Worm (Caenorhabditis elegans) whole organism, young adult: ENCODE data around the gene sfa-1.

ENCODE experiments used
- ama-1 ChIP-seq, 3 experiments: fragments of 150-350 bp in 1 of 3; sonication (generic microtip) in 2 of 3; optimal IDR thresholded peaks; 2 replicates each; lab custom pipeline; 2014 to 2018; ENCODE audit warnings: missing biosample characterization in 2 of 3, missing genetic modification characterization in 2 of 3, missing genetic modification reagents in 2 of 3
- ceh-79 ChIP-seq: sonication (generic microtip); optimal IDR thresholded peaks from 2 replicates; lab custom pipeline; 2017; ENCODE audit warnings: mild to moderate bottlenecking, missing genetic modification characterization, missing compliant biosample characterization
- snpc-3.4 ChIP-seq: sonication (generic microtip); optimal IDR thresholded peaks from 2 replicates; lab custom pipeline; 2017; ENCODE audit warnings: missing genetic modification characterization, mild to moderate bottlenecking, missing compliant biosample characterization, antibody characterized with exemption, moderate library complexity, missing genotype, missing genetic modification reagents
- snpc-4 ChIP-seq, 5 experiments: fragments of 150-350 bp in 1 of 5; sonication (generic microtip) in 4 of 5; optimal IDR thresholded peaks; 2 replicates each; lab custom pipeline; 2014 to 2018; ENCODE audit warnings: missing genetic modification characterization in 5 of 5, missing biosample characterization in 3 of 5, antibody characterized with exemption in 2 of 5, mild to moderate bottlenecking in 2 of 5, missing compliant biosample characterization in 2 of 5, missing genotype in 2 of 5, moderate library complexity in 2 of 5, missing genetic modification reagents in 1 of 5
- unc-130 ChIP-seq: sonication (generic microtip); optimal IDR thresholded peaks from 2 replicates; lab custom pipeline; 2016; ENCODE audit warnings: missing genetic modification reagents, missing genetic modification characterization, missing compliant biosample characterization

- TF ChIP-seq ama-1 (optimal IDR thresholded peaks at IDR 0.05; lab: Kevin White, UChicago) (no peak), ama-1 (GFP tag; optimal IDR thresholded peaks at IDR 0.05; lab: Kevin White, UChicago) (no peak), snpc-3.4 (tag; lab: Kevin White, UChicago) (peak; percentile 57), snpc-4 (GFP tag; optimal IDR thresholded peaks at IDR 0.05; lab: Kevin White, UChicago) (peak; percentile 73), snpc-4 (tag; optimal IDR thresholded peaks at IDR 0.05; lab: Kevin White, UChicago) (peak; percentile 36 to 91 (median 73)), unc-130 (GFP tag; lab: Kevin White, UChicago) (peak; percentile 85), ceh-79 (tag; lab: Kevin White, UChicago) (no peak)
Measured at ce11 chrIV:17087384-17088099, 23.2 kb downstream of the sfa-1 start, which contains the start of the genes snx-13 and snr-1.
